Worm (Caenorhabditis elegans): Measurements from ENCODE around the gene asp-5.

asp-5 gene

ce11 chrV:8271995-8272394 is at the start of gene asp-5:
Gene asp-5, plus strand, starts transcription at chrV:8272385.
- no peak for TF ChIP-seq him-1 (tag; optimal IDR thresholded peaks at IDR 0.05)
- no peak for TF ChIP-seq dao-5 (tag; optimal IDR thresholded peaks at IDR 0.05)
- TF ChIP-seq W03F9.2 (tag; optimal IDR thresholded peaks at IDR 0.05): no peak

- TF ChIP-seq him-1 (tag; optimal IDR thresholded peaks at IDR 0.05) (no peak), W03F9.2 (tag; optimal IDR thresholded peaks at IDR 0.05) (no peak), dao-5 (tag; optimal IDR thresholded peaks at IDR 0.05) (no peak)
These were observed 48.8 kb upstream of the asp-5 start for ce11 chrV:8223417-8223816.

ce11 chrV:8224634-8225033 is 47.6 kb upstream of the asp-5 start, which contains the start of gene pax-1:
Gene pax-1, plus strand, starts transcription at chrV:8224934.
- TF ChIP-seq dao-5 (tag; optimal IDR thresholded peaks at IDR 0.05) (no peak), W03F9.2 (tag; optimal IDR thresholded peaks at IDR 0.05) (no peak)

- TF ChIP-seq him-1 (tag; optimal IDR thresholded peaks at IDR 0.05) (no peak), W03F9.2 (tag; optimal IDR thresholded peaks at IDR 0.05) (no peak), dao-5 (tag; optimal IDR thresholded peaks at IDR 0.05) (no peak)
These were observed 45.4 kb upstream of the asp-5 start, which contains the start of gene K07C11.10 for ce11 chrV:8226812-8227211. Gene K07C11.10, minus strand, starts transcription at chrV:8226912.

- no peak for TF ChIP-seq dao-5 (tag; optimal IDR thresholded peaks at IDR 0.05)
- peak; percentile 24 for TF ChIP-seq him-1 (tag; optimal IDR thresholded peaks at IDR 0.05)
- TF ChIP-seq W03F9.2 (tag; optimal IDR thresholded peaks at IDR 0.05): peak; percentile 82
These were observed 43.5 kb upstream of the asp-5 start for ce11 chrV:8228712-8229119.

- TF ChIP-seq him-1 (tag; optimal IDR thresholded peaks at IDR 0.05) (no peak), dao-5 (tag; optimal IDR thresholded peaks at IDR 0.05) (no peak), W03F9.2 (tag; optimal IDR thresholded peaks at IDR 0.05) (no peak)
These were observed 42.1 kb upstream of the asp-5 start for ce11 chrV:8230056-8230455.

ce11 chrV:8235331-8235730 is 36.9 kb upstream of the asp-5 start:
- TF ChIP-seq W03F9.2 (tag; optimal IDR thresholded peaks at IDR 0.05) (no peak), dao-5 (tag; optimal IDR thresholded peaks at IDR 0.05) (no peak), him-1 (tag; optimal IDR thresholded peaks at IDR 0.05) (no peak)

- TF ChIP-seq him-1 (tag; optimal IDR thresholded peaks at IDR 0.05) (no peak), W03F9.2 (tag; optimal IDR thresholded peaks at IDR 0.05) (no peak), dao-5 (tag; optimal IDR thresholded peaks at IDR 0.05) (no peak)
These were observed 33.9 kb upstream of the asp-5 start, which contains the start of gene rol-3 for ce11 chrV:8238290-8238689. Gene rol-3, minus strand, starts transcription at chrV:8238409.

- no peak for TF ChIP-seq W03F9.2 (tag; optimal IDR thresholded peaks at IDR 0.05)
- TF ChIP-seq dao-5 (tag; optimal IDR thresholded peaks at IDR 0.05): no peak
- TF ChIP-seq him-1 (tag; optimal IDR thresholded peaks at IDR 0.05): no peak
These were observed 32.3 kb upstream of the asp-5 start, which contains the start of gene C16D9.3 for ce11 chrV:8239928-8240327. Gene C16D9.3, minus strand, starts transcription at chrV:8240028.

ce11 chrV:8242798-8243197 is 29.4 kb upstream of the asp-5 start, which contains the start of gene C16D9.4:
Gene C16D9.4, minus strand, starts transcription at chrV:8242898.
- TF ChIP-seq him-1 (tag; optimal IDR thresholded peaks at IDR 0.05) (no peak), dao-5 (tag; optimal IDR thresholded peaks at IDR 0.05) (no peak), W03F9.2 (tag; optimal IDR thresholded peaks at IDR 0.05) (no peak)

- TF ChIP-seq W03F9.2 (tag; optimal IDR thresholded peaks at IDR 0.05) (no peak), him-1 (tag; optimal IDR thresholded peaks at IDR 0.05) (no peak), dao-5 (tag; optimal IDR thresholded peaks at IDR 0.05) (no peak)
These were observed 29.0 kb upstream of the asp-5 start for ce11 chrV:8243201-8243600.

ce11 chrV:8245457-8245856 is 26.7 kb upstream of the asp-5 start, which contains the start of gene C16D9.5:
Gene C16D9.5, minus strand, starts transcription at chrV:8245557.
- TF ChIP-seq him-1 (tag; optimal IDR thresholded peaks at IDR 0.05): no peak

- TF ChIP-seq dao-5 (tag; optimal IDR thresholded peaks at IDR 0.05) (no peak), W03F9.2 (tag; optimal IDR thresholded peaks at IDR 0.05) (peak; percentile 47), him-1 (tag; optimal IDR thresholded peaks at IDR 0.05) (no peak)
These were observed 24.7 kb upstream of the asp-5 start for ce11 chrV:8247311-8248105.

- TF ChIP-seq him-1 (tag; optimal IDR thresholded peaks at IDR 0.05) (no peak), dao-5 (tag; optimal IDR thresholded peaks at IDR 0.05) (no peak), W03F9.2 (tag; optimal IDR thresholded peaks at IDR 0.05) (no peak)
These were observed 22.0 kb upstream of the asp-5 start, which contains the start of gene C16D9.6 for ce11 chrV:8250208-8250607. Gene C16D9.6, minus strand, starts transcription at chrV:8250308.

- no peak for TF ChIP-seq W03F9.2 (tag; optimal IDR thresholded peaks at IDR 0.05)
- TF ChIP-seq dao-5 (tag; optimal IDR thresholded peaks at IDR 0.05): no peak
- TF ChIP-seq him-1 (tag; optimal IDR thresholded peaks at IDR 0.05): no peak
These were observed 21.1 kb upstream of the asp-5 start for ce11 chrV:8251075-8251474.
